Fruit fly (Drosophila melanogaster): ENCODE measurements around the gene RabGGTb.

The RabGGTb gene

dm6 chr2L:2864601-2865000 lies 14.3 kb upstream of the RabGGTb start (continued):
- TF ChIP-seq Sox100B (GFP tag; optimal IDR thresholded peaks at IDR 0.05) (peak; percentile 21), Awh (GFP tag; IDR thresholded peaks at IDR 0.05) (peak; percentile 24; the same call in 1 of the 2 replicates), CG10274 (GFP tag; optimal IDR thresholded peaks at IDR 0.05) (peak; percentile 15), mirr (GFP tag; optimal IDR thresholded peaks at IDR 0.05) (peak; percentile 14), MTF-1 (GFP tag; optimal IDR thresholded peaks at IDR 0.05; ENCODE audit: borderline replicate concordance) (peak; percentile 34), CG8924 (tag; optimal IDR thresholded peaks at IDR 0.05) (no peak), chm (GFP tag; IDR thresholded peaks at IDR 0.05) (no peak), eyg (GFP tag; optimal IDR thresholded peaks at IDR 0.05) (no peak), sqz (GFP tag; optimal IDR thresholded peaks at IDR 0.05) (peak; percentile 35), CG9727 (GFP tag; optimal IDR thresholded peaks at IDR 0.05) (peak; percentile 47), Mes4 (GFP tag; optimal IDR thresholded peaks at IDR 0.05) (no peak), CG11504 (tag; optimal IDR thresholded peaks at IDR 0.05) (no peak), Rx (GFP tag; IDR thresholded peaks at IDR 0.05) (no peak), CG2875 (GFP tag; optimal IDR thresholded peaks at IDR 0.05) (peak; percentile 36), kni (GFP tag; optimal IDR thresholded peaks at IDR 0.05) (peak; percentile 42), CG3065 (GFP tag; optimal IDR thresholded peaks at IDR 0.05) (no peak), NfI (GFP tag; optimal IDR thresholded peaks at IDR 0.05) (peak; percentile 16), gsb-n (tag; optimal IDR thresholded peaks at IDR 0.05) (no peak), CG8089 (GFP tag; optimal IDR thresholded peaks at IDR 0.05) (no peak), HLH3B (GFP tag; IDR thresholded peaks at IDR 0.05) (peak; percentile 18; the same call in 1 of the 2 replicates), CG6175 (GFP tag; IDR thresholded peaks at IDR 0.05) (no peak), Med (GFP tag) (peak; percentile 66), Bdp1 (GFP tag; optimal IDR thresholded peaks at IDR 0.05) (no peak), CG1603 (tag; optimal IDR thresholded peaks at IDR 0.05) (peak; percentile 48), CG12071 (GFP tag; optimal IDR thresholded peaks at IDR 0.05) (peak; percentile 59), CG18764 (GFP tag; optimal IDR thresholded peaks at IDR 0.05) (peak; percentile 32), Hmx (GFP tag; optimal IDR thresholded peaks at IDR 0.05) (no peak), B-H2 (GFP tag; optimal IDR thresholded peaks at IDR 0.05) (no peak), CG7357 (GFP tag; IDR thresholded peaks at IDR 0.05) (no peak), CG4328 (GFP tag; optimal IDR thresholded peaks at IDR 0.05) (peak; percentile 28), CG13296 (GFP tag; optimal IDR thresholded peaks at IDR 0.05) (peak; percentile 35), CG33557 (GFP tag; optimal IDR thresholded peaks at IDR 0.05) (peak; percentile 21), vfl (GFP tag; optimal IDR thresholded peaks at IDR 0.05) (no peak), odd (GFP tag; optimal IDR thresholded peaks at IDR 0.05) (peak; percentile 55), zen2 (GFP tag; IDR thresholded peaks at IDR 0.05; ENCODE audit: partially characterized antibody) (no peak), Hr3 (GFP tag; optimal IDR thresholded peaks at IDR 0.05) (no peak), run (tag; optimal IDR thresholded peaks at IDR 0.05) (no peak), hkb (optimal IDR thresholded peaks at IDR 0.05) (no peak), hkb (GFP tag; IDR thresholded peaks at IDR 0.05) (peak; percentile 50), CG17912 (GFP tag; optimal IDR thresholded peaks at IDR 0.05) (no peak), CG11723 (GFP tag; optimal IDR thresholded peaks at IDR 0.05) (peak; percentile 11), bcd (GFP tag; optimal IDR thresholded peaks at IDR 0.05) (no peak), CG1024 (GFP tag; IDR thresholded peaks at IDR 0.05) (peak; percentile 67; the same call in 1 of the 2 replicates), exex (tag; optimal IDR thresholded peaks at IDR 0.05) (no peak), esg (GFP tag; conservative IDR thresholded peaks at IDR 0.05) (no peak), CG2120 (GFP tag; optimal IDR thresholded peaks at IDR 0.05) (no peak), CG17385 (GFP tag; optimal IDR thresholded peaks at IDR 0.05) (peak; percentile 28), CG1233 (GFP tag; optimal IDR thresholded peaks at IDR 0.05) (peak; percentile 30), stwl (tag; optimal IDR thresholded peaks at IDR 0.05) (no peak), CG18599 (GFP tag; optimal IDR thresholded peaks at IDR 0.05) (peak; percentile 11), Pdp1 (GFP tag; optimal IDR thresholded peaks at IDR 0.05) (no peak)

Data from whole organism, embryonic.